Worm (Caenorhabditis elegans) whole organism, L1 larva: ENCODE data around the gene col-138.

Source experiments
- ceh-88 ChIP-seq: fragments of 200-800 bp; sonication (Bioruptor generic); IDR thresholded peaks from 2 replicates; pipeline ENCODE4 v1.3.6; 2022; ENCODE audit warnings: missing genetic modification characterization, missing compliant biosample characterization
- fos-1 ChIP-seq: fragments of 150-350 bp; optimal IDR thresholded peaks from 2 replicates; lab custom pipeline; 2014; ENCODE audit warnings: missing biosample characterization, missing genetic modification characterization
- lin-15B ChIP-seq: fragments of 150-350 bp; sonication (generic microtip); optimal IDR thresholded peaks from 3 replicates; lab custom pipeline; 2014; ENCODE audit warnings: missing biosample characterization, missing genetic modification characterization
- nhr-11 ChIP-seq: fragments of 150-350 bp; optimal IDR thresholded peaks from 2 replicates; lab custom pipeline; 2014; ENCODE audit warnings: missing biosample characterization, missing genetic modification characterization
- snpc-4 ChIP-seq: fragments of 150-350 bp; optimal IDR thresholded peaks from 2 replicates; lab custom pipeline; 2014; ENCODE audit warnings: missing biosample characterization, missing genetic modification characterization

DNA sequence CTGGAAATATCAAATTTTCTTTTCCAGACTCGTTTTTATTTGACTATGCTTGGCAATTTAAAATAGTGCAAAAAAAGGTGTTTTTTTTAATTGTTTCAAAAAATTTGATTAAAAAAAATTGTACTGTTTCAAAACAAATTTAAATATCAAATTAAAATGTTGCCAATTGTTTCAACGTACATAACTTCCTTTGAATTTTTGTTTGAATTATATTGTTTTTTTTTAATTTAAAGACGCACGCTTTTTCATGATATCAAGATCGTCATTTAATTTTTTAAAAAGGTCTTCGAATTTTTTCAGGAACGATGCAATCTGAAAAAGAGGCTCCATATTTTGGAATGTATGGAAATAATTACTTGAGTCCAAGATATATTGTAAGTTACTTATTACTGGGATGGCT lies 39.9 kb upstream of the col-138 start, which contains the start of gene Y116A8B.4:
- TF ChIP-seq snpc-4 (tag; lab: Kevin White, UChicago) (no peak), lin-15B (tag; lab: Kevin White, UChicago) (no peak), fos-1 (tag; lab: Kevin White, UChicago) (no peak), ceh-88 (GFP tag; lab: Robert Waterston, UW) (no peak), nhr-11 (tag; lab: Kevin White, UChicago) (no peak)
